Worm (Caenorhabditis elegans) whole organism, midembryonic: Measurements from ENCODE around the gene sup-12.
A peak's percentile ranks its signal among the peaks of the same experiment; 100 is the strongest.

Experiments used
- T22C8.4 ChIP-seq: fragments of 200-800 bp; sonication (Bioruptor generic); IDR thresholded peaks from 2 replicates; pipeline ENCODE4 v1.3.6; 2022; ENCODE audit warnings: missing genetic modification characterization, missing compliant biosample characterization
- cog-1 ChIP-seq: sonication (generic microtip); optimal IDR thresholded peaks from 2 replicates; lab custom pipeline; 2016; ENCODE audit warnings: missing genetic modification characterization, missing compliant biosample characterization
- flt-1 ChIP-seq: fragments of 200-800 bp; sonication (Bioruptor generic); IDR thresholded peaks from 2 replicates; pipeline ENCODE4 v1.3.6; 2022; ENCODE audit warnings: missing genetic modification characterization, missing compliant biosample characterization
- klf-2 ChIP-seq: fragments of 200-800 bp; sonication (Bioruptor generic); conservative IDR thresholded peaks from 2 replicates; pipeline ENCODE4 v1.3.6; 2022; ENCODE audit warnings: missing genetic modification reagents, missing genetic modification characterization, missing compliant biosample characterization
- med-1 ChIP-seq: sonication (generic microtip); optimal IDR thresholded peaks from 2 replicates; lab custom pipeline; 2017; ENCODE audit warnings: missing genetic modification characterization, mild to moderate bottlenecking, missing compliant biosample characterization, antibody characterized with exemption, missing genetic modification reagents; ENCODE audit not compliant: insufficient read depth
- ref-1 ChIP-seq: fragments of 200-800 bp; sonication (Bioruptor generic); conservative IDR thresholded peaks from 2 replicates; pipeline ENCODE4 v1.3.6; 2022; ENCODE audit warnings: missing genetic modification reagents, missing genetic modification characterization, missing compliant biosample characterization
- tab-1 ChIP-seq: fragments of 200-800 bp; sonication (Bioruptor generic); IDR thresholded peaks from 2 replicates; pipeline ENCODE4 v1.3.6; 2022; ENCODE audit warnings: missing genetic modification characterization, missing compliant biosample characterization
- ztf-29 ChIP-seq: fragments of 200-800 bp; sonication (Bioruptor generic); IDR thresholded peaks from 2 replicates; pipeline ENCODE4 v1.3.6; 2022; ENCODE audit warnings: missing genetic modification reagents, missing genetic modification characterization, missing compliant biosample characterization

DNA sequence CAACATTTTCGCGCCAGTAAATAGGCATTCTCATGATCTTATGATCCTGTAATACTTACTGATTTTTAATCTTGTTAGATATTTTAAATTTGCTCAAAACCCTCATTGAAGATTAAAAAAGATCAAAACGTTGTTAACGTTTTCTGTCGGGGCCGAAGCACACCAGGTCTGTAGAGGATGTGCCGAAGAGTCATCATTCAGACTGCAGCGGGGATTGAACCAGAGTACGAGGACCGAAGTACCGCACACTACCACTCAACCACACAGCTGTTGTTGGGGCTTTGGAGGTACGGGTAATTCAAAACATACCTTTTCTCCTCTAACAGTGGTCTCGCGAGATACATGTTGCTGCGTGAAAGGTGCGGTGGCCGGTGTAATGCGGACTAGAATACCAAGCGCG is 9.9 kb downstream of the sup-12 start:
- TF ChIP-seq T22C8.4 (peak; percentile 49; the same call in 1 of the 2 replicates), ztf-29 (peak; percentile 61), tab-1 (GFP tag; lab: Robert Waterston, UW) (peak; percentile 74; the same call in 1 of the 2 replicates), ref-1 (GFP tag; lab: Robert Waterston, UW) (0 out of 2 replicates have a peak, but pooled peaks have one; percentile 43), flt-1 (GFP tag; lab: Robert Waterston, UW) (peak; percentile 82), klf-2 (GFP tag; lab: Robert Waterston, UW) (peak; percentile 70; the same call in 1 of the 2 replicates), med-1 (GFP tag; lab: Kevin White, UChicago) (peak; percentile 16), cog-1 (tag; lab: Kevin White, UChicago) (no peak)
